Fruit fly (Drosophila melanogaster) Kc167 (cell line): ENCODE results near the gene NimC2.

Experiments
- Myc ChIP-seq: fragments of >200 bp; optimal IDR thresholded peaks from 2 replicates; lab custom pipeline; 2017; ENCODE audit warnings: missing external identifiers
- h ChIP-seq: fragments of >200 bp; optimal IDR thresholded peaks from 3 replicates; lab custom pipeline; 2018; ENCODE audit warnings: missing external identifiers
- insv ChIP-seq: fragments of >200 bp; optimal IDR thresholded peaks from 3 replicates; lab custom pipeline; 2018; ENCODE audit warnings: missing external identifiers
- psq ChIP-seq: fragments of >200 bp; optimal IDR thresholded peaks from 2 replicates; lab custom pipeline; 2017; ENCODE audit warnings: missing external identifiers
- ttk ChIP-seq: sonication (Bioruptor generic); optimal IDR thresholded peaks from 2 replicates; lab custom pipeline; 2017; ENCODE audit warnings: missing external identifiers

DNA sequence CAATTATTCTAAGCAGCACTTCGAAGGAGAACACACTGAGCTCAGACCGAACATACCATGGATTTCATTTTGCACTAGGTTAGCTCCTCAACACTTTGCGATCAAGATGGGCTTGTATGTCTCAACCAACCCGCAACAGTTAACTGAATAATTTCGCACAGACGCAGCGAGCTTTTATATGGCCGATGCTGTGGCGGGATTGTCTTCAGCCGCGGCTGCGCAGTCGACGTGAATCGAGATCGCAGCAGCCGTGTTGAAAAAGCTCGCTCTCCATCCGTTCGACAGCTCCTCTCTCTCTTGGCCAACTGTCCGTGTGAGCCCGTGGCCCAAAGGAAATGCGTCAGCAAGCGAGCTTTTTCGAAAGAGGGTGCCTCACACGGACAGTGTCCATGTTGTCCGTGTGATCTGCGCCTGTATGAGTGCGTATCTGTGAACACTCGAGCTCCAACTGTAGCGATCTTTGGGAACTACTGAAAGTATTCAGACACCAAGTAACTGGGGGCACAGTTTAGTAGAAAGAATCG is 45.3 kb upstream of the NimC2 start, which contains the start of gene Vajk2:
- TF ChIP-seq ttk (lab: Kevin White, UChicago) (no peak), psq (no peak), Myc (no peak), h (lab: Kevin White, UChicago) (no peak), insv (lab: Kevin White, UChicago) (no peak)
